Worm (Caenorhabditis elegans) whole organism, late embryonic: ENCODE measurements around the gene magi-1.

Experiments
- ceh-18 ChIP-seq: sonication (generic microtip); optimal IDR thresholded peaks from 2 replicates; lab custom pipeline; 2016; ENCODE audit warnings: missing genetic modification characterization, missing compliant biosample characterization
- elt-2 ChIP-seq: sonication (generic microtip); optimal IDR thresholded peaks from 2 replicates; lab custom pipeline; 2016; ENCODE audit warnings: missing genetic modification reagents, missing genetic modification characterization, missing compliant biosample characterization
- rnt-1 ChIP-seq: sonication (generic microtip); optimal IDR thresholded peaks from 2 replicates; lab custom pipeline; 2016; ENCODE audit warnings: missing genetic modification characterization, missing compliant biosample characterization
- tbx-2 ChIP-seq: sonication (generic microtip); optimal IDR thresholded peaks from 2 replicates; lab custom pipeline; 2016; ENCODE audit warnings: missing genetic modification characterization, missing compliant biosample characterization

- TF ChIP-seq ceh-18 (tag; lab: Kevin White, UChicago) (peak; percentile 24), elt-2 (tag; lab: Kevin White, UChicago) (peak; percentile 75), tbx-2 (tag; lab: Kevin White, UChicago) (peak; percentile 22), rnt-1 (no peak)
Measured at ce11 chrIV:11760700-11761459, 46.0 kb downstream of the magi-1 start, which contains the start of gene T12A7.2.
